Worm (Caenorhabditis elegans) whole organism, midembryonic: ENCODE results near the gene clhm-1.
"Not testable (repeated sequence)": the region's sequence is repeated elsewhere in the genome, so short reads cannot be mapped to it uniquely, and the experiment has no call there.

Experiments
- T22C8.4 ChIP-seq: fragments of 200-800 bp; sonication (Bioruptor generic); IDR thresholded peaks from 2 replicates; pipeline ENCODE4 v1.3.6; 2022; ENCODE audit warnings: missing genetic modification characterization, missing compliant biosample characterization
- cog-1 ChIP-seq: sonication (generic microtip); optimal IDR thresholded peaks from 2 replicates; lab custom pipeline; 2016; ENCODE audit warnings: missing genetic modification characterization, missing compliant biosample characterization
- flt-1 ChIP-seq: fragments of 200-800 bp; sonication (Bioruptor generic); IDR thresholded peaks from 2 replicates; pipeline ENCODE4 v1.3.6; 2022; ENCODE audit warnings: missing genetic modification characterization, missing compliant biosample characterization
- klf-2 ChIP-seq: fragments of 200-800 bp; sonication (Bioruptor generic); conservative IDR thresholded peaks from 2 replicates; pipeline ENCODE4 v1.3.6; 2022; ENCODE audit warnings: missing genetic modification reagents, missing genetic modification characterization, missing compliant biosample characterization
- med-1 ChIP-seq: sonication (generic microtip); optimal IDR thresholded peaks from 2 replicates; lab custom pipeline; 2017; ENCODE audit warnings: missing genetic modification characterization, mild to moderate bottlenecking, missing compliant biosample characterization, antibody characterized with exemption, missing genetic modification reagents; ENCODE audit not compliant: insufficient read depth
- ref-1 ChIP-seq: fragments of 200-800 bp; sonication (Bioruptor generic); conservative IDR thresholded peaks from 2 replicates; pipeline ENCODE4 v1.3.6; 2022; ENCODE audit warnings: missing genetic modification reagents, missing genetic modification characterization, missing compliant biosample characterization
- tab-1 ChIP-seq: fragments of 200-800 bp; sonication (Bioruptor generic); IDR thresholded peaks from 2 replicates; pipeline ENCODE4 v1.3.6; 2022; ENCODE audit warnings: missing genetic modification characterization, missing compliant biosample characterization
- ztf-23 ChIP-seq: fragments of 200-800 bp; sonication (Bioruptor generic); IDR thresholded peaks from 2 replicates; pipeline ENCODE4 v1.3.6; 2022; ENCODE audit warnings: missing genetic modification reagents, missing genetic modification characterization, missing compliant biosample characterization
- ztf-29 ChIP-seq: fragments of 200-800 bp; sonication (Bioruptor generic); IDR thresholded peaks from 2 replicates; pipeline ENCODE4 v1.3.6; 2022; ENCODE audit warnings: missing genetic modification reagents, missing genetic modification characterization, missing compliant biosample characterization

Gene clhm-1

DNA sequence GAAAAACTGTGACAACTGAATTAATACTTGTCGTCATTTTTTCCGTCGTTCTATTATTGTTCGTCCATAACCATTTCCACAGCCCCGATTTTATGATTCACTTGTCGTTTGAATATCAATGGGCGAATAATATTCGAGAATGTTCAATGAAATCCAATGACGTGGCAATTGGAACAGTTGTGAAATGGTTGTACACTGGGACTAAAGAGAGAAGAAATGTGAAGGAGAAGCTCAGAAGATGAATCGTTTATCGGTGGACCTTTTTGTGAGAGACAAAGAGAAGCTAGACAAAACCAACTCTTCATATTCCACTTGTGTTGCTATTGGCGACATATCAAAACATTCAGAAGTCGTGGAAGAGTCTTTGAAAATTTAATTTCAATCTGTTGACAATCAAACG is at the start of gene clhm-1:
Gene clhm-1, minus strand, starts transcription at position 207 of the 400 bp plus-strand sequence.
- no peak for TF ChIP-seq ztf-23 (GFP tag; lab: Robert Waterston, UW)
- TF ChIP-seq tab-1 = no peak
- no peak for TF ChIP-seq T22C8.4 (GFP tag; lab: Robert Waterston, UW)
- TF ChIP-seq ztf-29 = no peak
- TF ChIP-seq klf-2 (GFP tag; lab: Robert Waterston, UW) = no peak
- no peak for TF ChIP-seq flt-1 (GFP tag; lab: Robert Waterston, UW)
- TF ChIP-seq ref-1 (GFP tag; lab: Robert Waterston, UW) = no peak

- no peak for TF ChIP-seq klf-2 (GFP tag; lab: Robert Waterston, UW)
- no peak for TF ChIP-seq cog-1 (tag; lab: Kevin White, UChicago)
- TF ChIP-seq ztf-29 = no peak
- no peak for TF ChIP-seq T22C8.4 (GFP tag; lab: Robert Waterston, UW)
- TF ChIP-seq ztf-23 (GFP tag; lab: Robert Waterston, UW) = no peak
- TF ChIP-seq tab-1 = no peak
- no peak for TF ChIP-seq ref-1 (GFP tag; lab: Robert Waterston, UW)
- no peak for TF ChIP-seq med-1 (GFP tag; lab: Kevin White, UChicago)
- no peak for TF ChIP-seq flt-1 (GFP tag; lab: Robert Waterston, UW)
Measured at ce11 chrII:6919363-6919851, 48.6 kb upstream of the clhm-1 start, which contains the start of gene B0252.1. Gene B0252.1 (plus strand): TSS chrII:6919680.

- TF ChIP-seq med-1 (GFP tag; lab: Kevin White, UChicago) (no peak), flt-1 (GFP tag; lab: Robert Waterston, UW) (no peak), ztf-29 (no peak), ztf-23 (GFP tag; lab: Robert Waterston, UW) (no peak), cog-1 (tag; lab: Kevin White, UChicago) (no peak), ref-1 (GFP tag; lab: Robert Waterston, UW) (no peak), T22C8.4 (GFP tag; lab: Robert Waterston, UW) (no peak)
Measured at ce11 chrII:6918862-6919261, 48.1 kb upstream of the clhm-1 start, which contains the start of gene B0252.5. Gene B0252.5 (minus strand): TSS chrII:6918878.

DNA sequence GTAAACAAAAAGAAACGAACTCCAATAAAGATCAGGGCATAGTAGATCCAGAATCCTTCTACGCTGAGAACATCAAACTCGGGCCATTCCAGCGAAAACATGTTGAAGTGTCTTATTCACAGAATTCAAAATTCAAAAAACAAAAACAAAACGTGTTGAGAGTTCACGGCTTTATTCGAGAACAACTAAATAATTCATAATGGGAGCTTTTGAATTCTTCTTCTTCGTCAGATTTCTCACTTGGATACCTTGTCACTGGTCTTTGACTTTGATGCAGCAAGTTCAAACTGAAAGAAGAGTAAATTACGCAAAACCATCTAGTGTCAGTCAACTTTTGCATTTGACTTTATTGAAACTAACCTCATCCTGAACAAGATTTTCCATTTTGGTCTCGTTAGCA is 46.9 kb upstream of the clhm-1 start, which contains the start of gene B0252.11:
Gene B0252.11, minus strand, starts transcription at position 101 of the 400 bp plus-strand sequence.
- no peak for TF ChIP-seq klf-2 (GFP tag; lab: Robert Waterston, UW)
- no peak for TF ChIP-seq ztf-29
- TF ChIP-seq ztf-23 (GFP tag; lab: Robert Waterston, UW) = no peak
- no peak for TF ChIP-seq med-1 (GFP tag; lab: Kevin White, UChicago)
- no peak for TF ChIP-seq T22C8.4 (GFP tag; lab: Robert Waterston, UW)
- TF ChIP-seq ref-1 (GFP tag; lab: Robert Waterston, UW) = no peak
- TF ChIP-seq cog-1 (tag; lab: Kevin White, UChicago) = no peak
- TF ChIP-seq tab-1 = no peak
- no peak for TF ChIP-seq flt-1 (GFP tag; lab: Robert Waterston, UW)

- no peak for TF ChIP-seq cog-1 (tag; lab: Kevin White, UChicago)
- TF ChIP-seq T22C8.4 (GFP tag; lab: Robert Waterston, UW) = no peak
- TF ChIP-seq ztf-29 = no peak
- no peak for TF ChIP-seq tab-1
- TF ChIP-seq flt-1 (GFP tag; lab: Robert Waterston, UW) = no peak
- no peak for TF ChIP-seq med-1 (GFP tag; lab: Kevin White, UChicago)
- no peak for TF ChIP-seq ref-1 (GFP tag; lab: Robert Waterston, UW)
- no peak for TF ChIP-seq ztf-23 (GFP tag; lab: Robert Waterston, UW)
- TF ChIP-seq klf-2 (GFP tag; lab: Robert Waterston, UW) = no peak
Measured at ce11 chrII:6915875-6916274, 45.1 kb upstream of the clhm-1 start, which contains the start of gene B0252.8. Gene B0252.8 (plus strand): TSS chrII:6916166.

ce11 chrII:6913309-6913708 is 42.5 kb upstream of the clhm-1 start, which contains the start of gene cyn-10:
Gene cyn-10 (minus strand): TSS chrII:6913365.
- TF ChIP-seq flt-1 (GFP tag; lab: Robert Waterston, UW) = peak; percentile 92
- TF ChIP-seq ref-1 (GFP tag; lab: Robert Waterston, UW) = 0 out of 2 replicates have a peak, but pooled peaks have one; percentile 42
- TF ChIP-seq klf-2 (GFP tag; lab: Robert Waterston, UW) = peak; percentile 82
- TF ChIP-seq med-1 (GFP tag; lab: Kevin White, UChicago) = no peak
- TF ChIP-seq cog-1 (tag; lab: Kevin White, UChicago) = peak; percentile 52
- no peak for TF ChIP-seq T22C8.4 (GFP tag; lab: Robert Waterston, UW)
- no peak for TF ChIP-seq ztf-29
- TF ChIP-seq tab-1 = no peak
- TF ChIP-seq ztf-23 (GFP tag; lab: Robert Waterston, UW) = peak; percentile 90

- TF ChIP-seq tab-1 = no peak
- TF ChIP-seq flt-1 (GFP tag; lab: Robert Waterston, UW) = no peak
- TF ChIP-seq ztf-23 (GFP tag; lab: Robert Waterston, UW) = no peak
- TF ChIP-seq ref-1 (GFP tag; lab: Robert Waterston, UW) = no peak
- no peak for TF ChIP-seq T22C8.4 (GFP tag; lab: Robert Waterston, UW)
Measured at ce11 chrII:6909568-6910122, 38.8 kb upstream of the clhm-1 start, which contains the start of gene asm-1. Gene asm-1 (plus strand): TSS chrII:6910072.

- TF ChIP-seq cog-1 (tag; lab: Kevin White, UChicago) = no peak
- TF ChIP-seq tab-1 = no peak
- no peak for TF ChIP-seq ztf-23 (GFP tag; lab: Robert Waterston, UW)
- TF ChIP-seq flt-1 (GFP tag; lab: Robert Waterston, UW) = no peak
- no peak for TF ChIP-seq klf-2 (GFP tag; lab: Robert Waterston, UW)
Measured at ce11 chrII:6908689-6909088, 37.9 kb upstream of the clhm-1 start.

- not testable (repeated sequence) for TF ChIP-seq klf-2, ref-1, T22C8.4 (GFP tag; lab: Robert Waterston, UW)
Measured at ce11 chrII:6907657-6908056, 36.8 kb upstream of the clhm-1 start, which contains the start of gene B0252.3. Gene B0252.3 (minus strand): TSS chrII:6907757.
